Worm (Caenorhabditis elegans) whole organism, L2 larva: ENCODE results near the gene dhs-18.

Source experiments
- ama-1 ChIP-seq: fragments of 150-350 bp; optimal IDR thresholded peaks from 2 replicates; lab custom pipeline; 2018; ENCODE audit warnings: inconsistent platforms
- elt-1 ChIP-seq: fragments of 150-350 bp; optimal IDR thresholded peaks from 2 replicates; lab custom pipeline; 2014; ENCODE audit warnings: missing biosample characterization, missing genetic modification characterization
- elt-3 ChIP-seq: sonication (generic microtip); optimal IDR thresholded peaks from 2 replicates; lab custom pipeline; 2017; ENCODE audit warnings: missing biosample characterization, missing genetic modification characterization
- fos-1 ChIP-seq: fragments of 150-350 bp; optimal IDR thresholded peaks from 2 replicates; lab custom pipeline; 2014; ENCODE audit warnings: missing biosample characterization, missing genetic modification characterization
- lsy-2 ChIP-seq, 2 experiments: fragments of 150-350 bp in 1 of 2; sonication (generic microtip) in 1 of 2; optimal IDR thresholded peaks; 2 replicates each; lab custom pipeline; 2014 to 2017; ENCODE audit warnings: missing biosample characterization in 2 of 2, missing genetic modification characterization in 2 of 2
- nhr-11 ChIP-seq: fragments of 150-350 bp; optimal IDR thresholded peaks from 2 replicates; lab custom pipeline; 2014; ENCODE audit warnings: missing biosample characterization, missing genetic modification characterization
- nhr-12 ChIP-seq: fragments of 150-350 bp; optimal IDR thresholded peaks from 2 replicates; lab custom pipeline; 2014; ENCODE audit warnings: missing biosample characterization, missing genetic modification characterization
- nhr-237 ChIP-seq: fragments of 150-350 bp; optimal IDR thresholded peaks from 2 replicates; lab custom pipeline; 2014; ENCODE audit warnings: missing biosample characterization, missing genetic modification characterization
- skn-1 ChIP-seq: sonication (generic microtip); optimal IDR thresholded peaks from 2 replicates; lab custom pipeline; 2017; ENCODE audit warnings: missing biosample characterization, missing genetic modification characterization
- unc-39 ChIP-seq: fragments of 150-350 bp; optimal IDR thresholded peaks from 2 replicates; lab custom pipeline; 2014; ENCODE audit warnings: missing biosample characterization, missing genetic modification characterization
- unc-62 ChIP-seq: fragments of 150-350 bp; optimal IDR thresholded peaks from 2 replicates; lab custom pipeline; 2014; ENCODE audit warnings: missing biosample characterization, missing genetic modification reagents, missing genetic modification characterization
- zag-1 ChIP-seq: fragments of 150-350 bp; optimal IDR thresholded peaks from 2 replicates; lab custom pipeline; 2014; ENCODE audit warnings: missing biosample characterization, missing genetic modification characterization
- ztf-11 ChIP-seq: sonication (generic microtip); optimal IDR thresholded peaks from 2 replicates; lab custom pipeline; 2017; ENCODE audit warnings: missing biosample characterization, missing genetic modification characterization

DNA sequence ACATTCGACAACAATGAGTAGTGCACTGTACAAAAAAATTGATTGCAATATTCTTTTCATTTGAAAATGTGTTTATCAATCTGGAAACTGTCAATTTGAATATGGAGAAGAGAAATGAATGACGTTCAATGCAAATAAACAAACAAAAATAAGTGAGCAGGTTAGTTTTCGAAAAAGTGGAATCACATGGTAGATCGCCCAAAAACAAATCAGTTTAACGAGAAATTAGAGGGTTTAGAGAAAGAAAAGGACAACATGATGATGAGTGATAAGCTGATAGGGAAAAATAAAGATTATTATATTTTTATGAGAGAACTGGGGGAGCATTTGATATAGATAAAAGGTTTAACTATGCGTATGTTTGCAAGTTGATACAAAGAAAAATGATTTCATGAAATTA lies 22.6 kb upstream of the dhs-18 start, which contains the start of gene T04C12.8:
- TF ChIP-seq zag-1 (tag; lab: Kevin White, UChicago) (no peak), unc-39 (tag; lab: Kevin White, UChicago) (no peak), ama-1 (lab: Kevin White, UChicago) (no peak), nhr-11 (tag; lab: Kevin White, UChicago) (no peak), lsy-2 (tag; optimal IDR thresholded peaks at IDR 0.05; lab: Kevin White, UChicago) (peak in 1 of 2 experiments; percentile 46), elt-1 (tag; lab: Kevin White, UChicago) (no peak), nhr-237 (tag; lab: Kevin White, UChicago) (no peak), unc-62 (no peak), elt-3 (tag; lab: Kevin White, UChicago) (no peak), nhr-12 (tag; lab: Kevin White, UChicago) (no peak), skn-1 (tag; lab: Kevin White, UChicago) (peak; percentile 78), fos-1 (tag; lab: Kevin White, UChicago) (peak; percentile 86), ztf-11 (tag; lab: Kevin White, UChicago) (no peak)
